Worm (Caenorhabditis elegans) whole organism, L2 larva: Measurements from ENCODE around the gene ZC513.2.

Source experiments
- ZK546.5 ChIP-seq: sonication (generic microtip); optimal IDR thresholded peaks from 2 replicates; lab custom pipeline; 2017; ENCODE audit warnings: missing biosample characterization, missing genetic modification characterization
- aly-2 ChIP-seq: fragments of 150-350 bp; optimal IDR thresholded peaks from 2 replicates; lab custom pipeline; 2014; ENCODE audit warnings: missing biosample characterization, missing genetic modification characterization
- elt-1 ChIP-seq: fragments of 150-350 bp; optimal IDR thresholded peaks from 2 replicates; lab custom pipeline; 2014; ENCODE audit warnings: missing biosample characterization, missing genetic modification characterization
- nhr-11 ChIP-seq: fragments of 150-350 bp; optimal IDR thresholded peaks from 2 replicates; lab custom pipeline; 2014; ENCODE audit warnings: missing biosample characterization, missing genetic modification characterization
- nhr-77 ChIP-seq: fragments of 150-350 bp; optimal IDR thresholded peaks from 2 replicates; lab custom pipeline; 2014; ENCODE audit warnings: missing biosample characterization, missing genetic modification characterization
- skn-1 ChIP-seq: sonication (generic microtip); optimal IDR thresholded peaks from 2 replicates; lab custom pipeline; 2017; ENCODE audit warnings: missing biosample characterization, missing genetic modification characterization
- unc-62 ChIP-seq: fragments of 150-350 bp; optimal IDR thresholded peaks from 2 replicates; lab custom pipeline; 2014; ENCODE audit warnings: missing biosample characterization, missing genetic modification reagents, missing genetic modification characterization

- TF ChIP-seq ZK546.5 (tag; lab: Kevin White, UChicago): no peak
- TF ChIP-seq nhr-77 (tag; lab: Kevin White, UChicago): no peak
- TF ChIP-seq aly-2 (tag; lab: Kevin White, UChicago): no peak
- no peak for TF ChIP-seq nhr-11
- TF ChIP-seq elt-1 (tag; lab: Kevin White, UChicago): no peak
- TF ChIP-seq unc-62: no peak
- no peak for TF ChIP-seq skn-1 (tag; lab: Kevin White, UChicago)
Observed at ce11 chrV:8010846-8011245, 43.4 kb upstream of the ZC513.2 start, which contains the start of gene lmtr-2.
